Worm (Caenorhabditis elegans) whole organism, mixed stage, embryonic: ENCODE results near the gene T25F10.1.

Experiments
- elt-1 ChIP-seq: sonication (generic microtip); optimal IDR thresholded peaks from 2 replicates; lab custom pipeline; 2017; ENCODE audit warnings: missing genetic modification characterization, mild to moderate bottlenecking, missing compliant biosample characterization, antibody characterized with exemption, moderate library complexity, borderline replicate concordance; ENCODE audit not compliant: insufficient read depth
- hlh-1 ChIP-seq: fragments of 150-350 bp; optimal IDR thresholded peaks from 2 replicates; lab custom pipeline; 2014; ENCODE audit warnings: missing biosample characterization, missing genetic modification reagents, missing genetic modification characterization
- nhr-237 ChIP-seq: fragments of 150-350 bp; optimal IDR thresholded peaks from 2 replicates; lab custom pipeline; 2014; ENCODE audit warnings: missing biosample characterization, missing genetic modification characterization
- pha-4 ChIP-seq: fragments of 150-350 bp; optimal IDR thresholded peaks from 2 replicates; lab custom pipeline; 2018; ENCODE audit warnings: missing biosample characterization, missing genetic modification reagents, missing genetic modification characterization

- TF ChIP-seq elt-1 (tag; lab: Kevin White, UChicago) (no peak), nhr-237 (tag; lab: Kevin White, UChicago) (no peak), pha-4 (no peak), hlh-1 (tag; lab: Kevin White, UChicago) (peak; percentile 58)
These were observed 28.6 kb downstream of the T25F10.1 start for ce11 chrV:6796894-6797293.
